Worm (Caenorhabditis elegans): Measurements from ENCODE around the gene F32D8.7.
A peak's percentile ranks its signal among the peaks of the same experiment; 100 is the strongest.

DNA sequence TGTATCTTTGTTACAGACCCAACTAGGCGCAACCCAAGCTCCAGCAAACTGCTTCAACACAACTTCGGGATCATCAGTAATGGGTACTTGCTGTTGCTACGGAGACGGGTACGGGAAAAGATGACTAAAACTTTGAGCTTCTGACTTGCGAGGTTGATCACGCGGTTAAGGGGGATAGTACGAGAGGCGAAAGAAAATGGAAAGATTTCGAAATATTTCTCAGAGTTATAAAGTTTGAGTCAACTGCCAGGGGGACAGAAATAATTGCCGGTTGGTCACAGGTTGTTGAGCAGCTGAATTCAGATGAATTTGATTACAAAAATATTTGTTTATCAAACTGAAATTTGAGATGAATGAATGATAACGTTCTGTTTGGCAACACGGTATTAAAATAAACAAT is 27.4 kb downstream of the F32D8.7 start:
- no peak for TF ChIP-seq nhr-77 (tag; optimal IDR thresholded peaks at IDR 0.05)
- TF ChIP-seq zag-1 (tag; optimal IDR thresholded peaks at IDR 0.05), result no peak
- TF ChIP-seq irx-1 (tag; optimal IDR thresholded peaks at IDR 0.05), result no peak
- no peak for TF ChIP-seq nhr-237 (tag; optimal IDR thresholded peaks at IDR 0.05)
- no peak for TF ChIP-seq elt-2 (tag; optimal IDR thresholded peaks at IDR 0.05)
- no peak for TF ChIP-seq ceh-82 (tag; optimal IDR thresholded peaks at IDR 0.05)
- TF ChIP-seq elt-3 (tag; optimal IDR thresholded peaks at IDR 0.05), result no peak
- TF ChIP-seq aly-2 (tag; optimal IDR thresholded peaks at IDR 0.05), result no peak
- peak; percentile 22 for TF ChIP-seq nhr-20 (tag; optimal IDR thresholded peaks at IDR 0.05)
- TF ChIP-seq egl-27 (tag; optimal IDR thresholded peaks at IDR 0.05), result no peak
- no peak for TF ChIP-seq efl-1 (optimal IDR thresholded peaks at IDR 0.05)
- peak in 1 of 2 experiments; percentile 15 for TF ChIP-seq efl-1 (GFP tag; optimal IDR thresholded peaks at IDR 0.05 in 1 of 2)
- TF ChIP-seq ceh-63 (GFP tag; optimal IDR thresholded peaks at IDR 0.05), result no peak
- TF ChIP-seq pqm-1 (tag; optimal IDR thresholded peaks at IDR 0.05), result no peak
- TF ChIP-seq mab-9 (GFP tag; IDR thresholded peaks at IDR 0.05), result no peak
